Worm (Caenorhabditis elegans): ENCODE results near the gene sluh-7.
A peak's percentile ranks its signal among the peaks of the same experiment; 100 is the strongest.

The sluh-7 gene

DNA sequence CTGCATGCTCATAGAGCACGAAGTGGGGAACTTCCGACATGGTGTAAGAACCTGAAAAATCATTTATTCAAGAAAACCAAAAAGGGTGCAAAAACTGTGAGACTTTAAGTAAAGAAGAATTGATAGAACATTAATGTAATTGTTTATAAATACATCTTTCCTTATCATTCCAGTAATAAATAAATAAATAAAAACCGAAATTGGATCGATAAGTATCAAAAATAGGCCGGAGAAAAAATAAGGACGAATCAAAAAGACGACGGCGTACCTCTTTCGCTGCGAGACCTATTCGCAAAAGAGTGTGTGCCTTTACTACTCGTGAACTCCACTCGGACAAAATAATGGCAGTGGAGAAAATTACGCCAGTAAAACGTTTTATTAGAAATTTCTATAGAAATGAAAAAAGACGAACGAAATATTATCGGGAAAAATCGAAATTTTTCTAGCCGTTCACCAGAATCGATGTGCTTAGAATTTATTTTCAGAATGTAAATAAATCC, 2.6 kb downstream of the sluh-7 start, which contains the start of gene nol-56 (continued):
- TF ChIP-seq F39B2.1 (GFP tag; IDR thresholded peaks at IDR 0.05) (no peak), efl-1 (GFP tag; optimal IDR thresholded peaks at IDR 0.05) (peak; percentile 49), rcor-1 (GFP tag; IDR thresholded peaks at IDR 0.05) (0 out of 2 replicates have a peak, but pooled peaks have one; percentile 15), ztf-18 (tag; optimal IDR thresholded peaks at IDR 0.05) (peak; percentile 64), lag-1 (GFP tag; IDR thresholded peaks at IDR 0.05) (no peak), hlh-26 (GFP tag; conservative IDR thresholded peaks at IDR 0.05) (no peak), Y79H2A.3 (GFP tag; conservative IDR thresholded peaks at IDR 0.05) (no peak), snpc-4 (GFP tag; optimal IDR thresholded peaks at IDR 0.05) (peak; percentile 17), snpc-4 (tag; optimal IDR thresholded peaks at IDR 0.05) (peak in 3 of 4 experiments; percentile 41 to 50 (median 48)), aptf-3 (GFP tag; IDR thresholded peaks at IDR 0.05) (no peak), ets-4 (GFP tag; optimal IDR thresholded peaks at IDR 0.05) (no peak), tlf-1 (GFP tag; optimal IDR thresholded peaks at IDR 0.05) (peak; percentile 48), F49E8.2 (tag; optimal IDR thresholded peaks at IDR 0.05; ENCODE audit: insufficient read depth) (no peak), Y53F4B.3 (GFP tag; IDR thresholded peaks at IDR 0.05) (no peak), lin-40 (tag; optimal IDR thresholded peaks at IDR 0.05) (peak; percentile 71), let-607 (tag; optimal IDR thresholded peaks at IDR 0.05) (peak in 1 of 2 experiments; percentile 60), tbp1 (GFP tag; optimal IDR thresholded peaks at IDR 0.05) (peak; percentile 47), F33H1.4 (GFP tag; IDR thresholded peaks at IDR 0.05) (peak; percentile 95), unc-62 (GFP tag; optimal IDR thresholded peaks at IDR 0.05) (no peak), lir-1 (GFP tag; conservative IDR thresholded peaks at IDR 0.05) (peak; percentile 33; the same call in 1 of the 2 replicates), repo-1 (tag; optimal IDR thresholded peaks at IDR 0.05) (no peak), ceh-58 (GFP tag; IDR thresholded peaks at IDR 0.05) (no peak), cebp-1 (GFP tag; IDR thresholded peaks at IDR 0.05) (no peak), cebp-1 (tag; optimal IDR thresholded peaks at IDR 0.05) (peak; percentile 53), let-526 (GFP tag; IDR thresholded peaks at IDR 0.05) (0 out of 2 replicates have a peak, but pooled peaks have one; percentile 25), aptf-2 (GFP tag; conservative IDR thresholded peaks at IDR 0.05) (no peak), ztf-28 (GFP tag; IDR thresholded peaks at IDR 0.05) (no peak), mxl-1 (tag; optimal IDR thresholded peaks at IDR 0.05) (no peak), Y53G8AR.9 (GFP tag; conservative IDR thresholded peaks at IDR 0.05) (0 out of 2 replicates have a peak, but pooled peaks have one; percentile 38), ceh-100 (GFP tag; IDR thresholded peaks at IDR 0.05) (no peak), ama-1 (optimal IDR thresholded peaks at IDR 0.05) (no peak), ama-1 (GFP tag; optimal IDR thresholded peaks at IDR 0.05) (no peak), Y67H2A.10 (GFP tag; conservative IDR thresholded peaks at IDR 0.05) (no peak), ztf-6 (GFP tag; IDR thresholded peaks at IDR 0.05) (no peak), mes-4 (tag; optimal IDR thresholded peaks at IDR 0.05) (no peak), F37B4.10 (GFP tag; IDR thresholded peaks at IDR 0.05) (no peak), hmg-20 (GFP tag; IDR thresholded peaks at IDR 0.05) (0 out of 2 replicates have a peak, but pooled peaks have one; percentile 25), somi-1 (GFP tag; optimal IDR thresholded peaks at IDR 0.05) (no peak), ceh-91 (GFP tag; IDR thresholded peaks at IDR 0.05) (no peak), hlh-12 (tag; optimal IDR thresholded peaks at IDR 0.05) (no peak), egrh-3 (GFP tag; IDR thresholded peaks at IDR 0.05) (no peak), him-1 (tag; optimal IDR thresholded peaks at IDR 0.05) (no peak), zim-3 (tag; optimal IDR thresholded peaks at IDR 0.05) (no peak), nhr-90 (tag; optimal IDR thresholded peaks at IDR 0.05) (no peak), sea-2 (GFP tag; IDR thresholded peaks at IDR 0.05) (no peak), sdz-38 (tag; optimal IDR thresholded peaks at IDR 0.05) (no peak), F22D6.2 (tag; optimal IDR thresholded peaks at IDR 0.05) (no peak), ztf-3 (GFP tag; optimal IDR thresholded peaks at IDR 0.05) (no peak), xnd-1 (tag; optimal IDR thresholded peaks at IDR 0.05) (no peak), ekl-4 (GFP tag; IDR thresholded peaks at IDR 0.05) (no peak)

All from whole organism, young adult.